4 worm cellular contexts compared by ENCODE assay signal in the genomic region with DNA sequence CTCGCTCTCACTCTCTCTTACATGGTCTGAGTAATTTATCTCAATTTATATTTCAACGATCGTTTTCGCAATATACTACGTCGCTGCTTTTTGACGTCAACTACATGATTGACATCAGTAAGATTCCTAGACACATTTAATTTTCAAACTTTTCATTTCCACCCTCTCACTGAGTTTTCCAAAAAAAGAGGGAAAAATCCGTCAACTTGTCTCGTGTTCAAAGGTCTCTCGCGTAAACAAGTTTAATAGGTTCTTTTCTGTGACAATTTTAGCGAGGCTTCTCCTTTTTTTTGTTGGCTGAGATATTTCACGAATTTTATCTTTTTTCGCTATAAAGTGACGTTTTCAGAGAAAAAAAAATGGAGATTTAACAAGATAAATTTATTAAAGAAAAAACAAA.
TF ChIP-seq lines count a peak whose summit lies in the region.

No protein-coding gene starts in this region.

TF ChIP-seq in whole organism, L1 larva, 84 proteins besides CTCF, POLR2A, EP300 and RAD21 (continues in another document):
- TF ChIP-seq sup-37 (GFP tag; optimal IDR thresholded peaks at IDR 0.05; lab: Kevin White, UChicago) (no peak), C34B4.2 (tag; optimal IDR thresholded peaks at IDR 0.05; lab: Kevin White, UChicago) (no peak), nhr-20 (tag; optimal IDR thresholded peaks at IDR 0.05; lab: Kevin White, UChicago) (no peak), nhr-71 (tag; optimal IDR thresholded peaks at IDR 0.05; lab: Kevin White, UChicago) (peak; percentile 20), hpl-2 (GFP tag; optimal IDR thresholded peaks at IDR 0.05; lab: Kevin White, UChicago) (no peak), F16B12.6 (tag; optimal IDR thresholded peaks at IDR 0.05; lab: Kevin White, UChicago) (no peak), nhr-77 (tag; optimal IDR thresholded peaks at IDR 0.05; lab: Kevin White, UChicago) (no peak), unc-130 (tag; optimal IDR thresholded peaks at IDR 0.05; lab: Kevin White, UChicago) (no peak), mdl-1 (tag; optimal IDR thresholded peaks at IDR 0.05; lab: Kevin White, UChicago) (no peak), dsc-1 (tag; optimal IDR thresholded peaks at IDR 0.05; lab: Kevin White, UChicago) (no peak), lin-13 (GFP tag; optimal IDR thresholded peaks at IDR 0.05; lab: Kevin White, UChicago) (no peak), unc-62 (GFP tag; optimal IDR thresholded peaks at IDR 0.05; lab: Kevin White, UChicago) (no peak), ceh-63 (GFP tag; optimal IDR thresholded peaks at IDR 0.05; lab: Kevin White, UChicago) (no peak), efl-1 (optimal IDR thresholded peaks at IDR 0.05; lab: Kevin White, UChicago) (no peak), efl-1 (GFP tag; optimal IDR thresholded peaks at IDR 0.05 in 1 of 2; lab: Kevin White, UChicago) (no peak), lin-14 (GFP tag; optimal IDR thresholded peaks at IDR 0.05; lab: Kevin White, UChicago) (peak; percentile 54), rnt-1 (tag; optimal IDR thresholded peaks at IDR 0.05; lab: Kevin White, UChicago) (no peak), fkh-8 (tag; optimal IDR thresholded peaks at IDR 0.05; lab: Kevin White, UChicago) (no peak), ces-1 (GFP tag; optimal IDR thresholded peaks at IDR 0.05; lab: Kevin White, UChicago) (no peak), ets-5 (GFP tag; IDR thresholded peaks at IDR 0.05; lab: Robert Waterston, UW) (no peak), sptf-1 (tag; optimal IDR thresholded peaks at IDR 0.05; lab: Kevin White, UChicago) (no peak), pax-3 (tag; optimal IDR thresholded peaks at IDR 0.05; lab: Kevin White, UChicago) (no peak), tbx-2 (tag; optimal IDR thresholded peaks at IDR 0.05; lab: Kevin White, UChicago) (no peak)

TF ChIP-seq in whole organism, L3 larva, 47 proteins besides CTCF, POLR2A, EP300 and RAD21:
- TF ChIP-seq fkh-10 (GFP tag; optimal IDR thresholded peaks at IDR 0.05; lab: Kevin White, UChicago) (peak; percentile 10), ceh-82 (tag; optimal IDR thresholded peaks at IDR 0.05; lab: Kevin White, UChicago) (no peak), sea-2 (GFP tag; optimal IDR thresholded peaks at IDR 0.05; lab: Kevin White, UChicago) (no peak)
TF ChIP-seq in whole organism, L3 larva: peak in this region for 1.

TF ChIP-seq in whole organism, L4 larva, 104 proteins besides CTCF, POLR2A, EP300 and RAD21:
- TF ChIP-seq dmd-6 (GFP tag; IDR thresholded peaks at IDR 0.05; lab: Robert Waterston, UW) = no peak
- TF ChIP-seq R02D3.7 (tag; optimal IDR thresholded peaks at IDR 0.05; lab: Kevin White, UChicago) = no peak
- peak; percentile 66 for TF ChIP-seq fkh-10 (GFP tag; optimal IDR thresholded peaks at IDR 0.05; lab: Kevin White, UChicago)
- TF ChIP-seq unc-39 (tag; optimal IDR thresholded peaks at IDR 0.05; lab: Kevin White, UChicago) = no peak
- peak; percentile 21 for TF ChIP-seq aha-1 (tag; lab: Kevin White, UChicago)
- no peak for TF ChIP-seq lin-38 (GFP tag; IDR thresholded peaks at IDR 0.05; lab: Robert Waterston, UW)
- no peak for TF ChIP-seq ZK337.2 (GFP tag; IDR thresholded peaks at IDR 0.05; lab: Robert Waterston, UW)
- no peak for TF ChIP-seq arid-1 (GFP tag; conservative IDR thresholded peaks at IDR 0.05; lab: Robert Waterston, UW)
- no peak for TF ChIP-seq lin-15B (tag; optimal IDR thresholded peaks at IDR 0.05; lab: Kevin White, UChicago)
- TF ChIP-seq mxl-2 (GFP tag; conservative IDR thresholded peaks at IDR 0.05; lab: Robert Waterston, UW) = no peak
- no peak for TF ChIP-seq mep-1 (tag; optimal IDR thresholded peaks at IDR 0.05; lab: Kevin White, UChicago)
- no peak for TF ChIP-seq attf-4 (tag; optimal IDR thresholded peaks at IDR 0.05; lab: Kevin White, UChicago)
- TF ChIP-seq ceh-32 (tag; optimal IDR thresholded peaks at IDR 0.05; lab: Kevin White, UChicago; ENCODE audit: poor library complexity) = no peak
- TF ChIP-seq spr-3 (GFP tag; optimal IDR thresholded peaks at IDR 0.05; lab: Kevin White, UChicago) = no peak
- no peak for TF ChIP-seq D1046.2 (GFP tag; IDR thresholded peaks at IDR 0.05; lab: Robert Waterston, UW)
TF ChIP-seq in whole organism, L4 larva: peak in this region for 2.

TF ChIP-seq in whole organism, late embryonic, 69 proteins besides CTCF, POLR2A, EP300 and RAD21:
- TF ChIP-seq unc-42 (tag; optimal IDR thresholded peaks at IDR 0.05; lab: Kevin White, UChicago) (peak; percentile 4), pha-4 (tag; optimal IDR thresholded peaks at IDR 0.05; lab: Kevin White, UChicago) (no peak)

Comparison
In these comparisons a context has a peak if more than half of its experiments do, and no peak if none do; other contexts are left out.
1. Of the 29 proteins assayed by ChIP-seq in both whole organism, L4 larva and whole organism, L1 larva: peak only in whole organism, L4 larva: aha-1 and fkh-10; only in whole organism, L1 larva: none; in both: none; in neither: 26; mixed calls (peak in some experiments, not most) for 1.